Fruit fly (Drosophila melanogaster) whole organism, embryonic: ENCODE measurements around the gene Pss.

Experiments used
- BtbVII ChIP-seq: fragments of 200-800 bp; sonication (Bioruptor generic); optimal IDR thresholded peaks from 3 replicates; lab custom pipeline; 2017; ENCODE audit warnings: missing biosample characterization, mild to moderate bottlenecking, missing genetic modification characterization
- CG10366 ChIP-seq: fragments of 200-800 bp; sonication (Bioruptor generic); IDR thresholded peaks from 2 replicates; pipeline ENCODE4 v1.3.6; 2022; ENCODE audit warnings: missing biosample characterization, missing genetic modification characterization
- CG10565 ChIP-seq: fragments of 200-800 bp; sonication (Bioruptor generic); optimal IDR thresholded peaks from 3 replicates; lab custom pipeline; 2016; ENCODE audit warnings: missing biosample characterization, mild to moderate bottlenecking, missing genetic modification characterization
- CG12155 ChIP-seq: fragments of 200-800 bp; sonication (Bioruptor generic); optimal IDR thresholded peaks from 3 replicates; lab custom pipeline; 2016; ENCODE audit warnings: missing biosample characterization, missing genetic modification characterization
- CG12659 ChIP-seq: fragments of 200-800 bp; sonication (Bioruptor generic); optimal IDR thresholded peaks from 3 replicates; lab custom pipeline; 2017; ENCODE audit warnings: mild to moderate bottlenecking, missing biosample characterization, missing genetic modification reagents, missing genetic modification characterization
- CG15479 ChIP-seq: fragments of 200-800 bp; sonication (Bioruptor generic); optimal IDR thresholded peaks from 3 replicates; lab custom pipeline; 2019; ENCODE audit warnings: missing biosample characterization, mild to moderate bottlenecking, missing genetic modification characterization, moderate library complexity
- CG1602 ChIP-seq: fragments of 200-800 bp; sonication (Bioruptor generic); optimal IDR thresholded peaks from 3 replicates; lab custom pipeline; 2016; ENCODE audit warnings: missing biosample characterization, missing genetic modification characterization
- CG17328 ChIP-seq: fragments of 200-800 bp; sonication (Bioruptor generic); IDR thresholded peaks from 2 replicates; pipeline ENCODE4 v1.3.6; 2022; ENCODE audit warnings: missing biosample characterization, missing genetic modification characterization
- CG1792 ChIP-seq: fragments of 200-800 bp; sonication (Bioruptor generic); optimal IDR thresholded peaks from 2 replicates; lab custom pipeline; 2016; ENCODE audit warnings: missing biosample characterization, missing genetic modification characterization
- CG31224 ChIP-seq: fragments of 200-800 bp; sonication (Bioruptor generic); IDR thresholded peaks from 2 replicates; pipeline ENCODE4 v1.3.6; 2022; ENCODE audit warnings: missing biosample characterization, missing genetic modification characterization
- CG31365 ChIP-seq: fragments of 200-800 bp; sonication (Bioruptor generic); optimal IDR thresholded peaks from 2 replicates; lab custom pipeline; 2018; ENCODE audit warnings: missing biosample characterization, mild to moderate bottlenecking, missing genetic modification characterization
- CG32532 ChIP-seq: fragments of 200-800 bp; sonication (Bioruptor generic); IDR thresholded peaks from 2 replicates; pipeline ENCODE4 v1.3.6; 2022; ENCODE audit warnings: missing biosample characterization, missing genetic modification characterization
- CG33557 ChIP-seq: fragments of 200-800 bp; sonication (Bioruptor generic); optimal IDR thresholded peaks from 2 replicates; lab custom pipeline; 2019; ENCODE audit warnings: missing biosample characterization, mild to moderate bottlenecking, missing genetic modification characterization, moderate library complexity
- CG34224 ChIP-seq: fragments of 200-800 bp; sonication (Bioruptor generic); IDR thresholded peaks from 3 replicates; pipeline ENCODE4 v1.3.6; 2022; ENCODE audit warnings: missing biosample characterization, missing genetic modification characterization; ENCODE audit not compliant: partially characterized antibody
- CG34376 ChIP-seq: fragments of 200-800 bp; sonication (Bioruptor generic); optimal IDR thresholded peaks from 2 replicates; lab custom pipeline; 2018; ENCODE audit warnings: missing biosample characterization, mild to moderate bottlenecking, missing genetic modification characterization
- CG4617 ChIP-seq: fragments of 200-800 bp; sonication (Bioruptor generic); optimal IDR thresholded peaks from 3 replicates; lab custom pipeline; 2016; ENCODE audit warnings: missing biosample characterization, missing genetic modification characterization, borderline replicate concordance
- CG5180 ChIP-seq: fragments of 200-800 bp; sonication (Bioruptor generic); optimal IDR thresholded peaks from 3 replicates; lab custom pipeline; 2017; ENCODE audit warnings: missing biosample characterization, missing genetic modification characterization, mild to moderate bottlenecking, moderate library complexity, missing genetic modification reagents
- CG7963 ChIP-seq: fragments of 200-800 bp; sonication (Bioruptor generic); IDR thresholded peaks from 3 replicates; pipeline ENCODE4 v1.3.6; 2022; ENCODE audit warnings: missing biosample characterization, missing genetic modification characterization; ENCODE audit not compliant: partially characterized antibody
- CG8089 ChIP-seq: fragments of 200-800 bp; sonication (Bioruptor generic); optimal IDR thresholded peaks from 3 replicates; lab custom pipeline; 2016; ENCODE audit warnings: missing biosample characterization, missing genetic modification characterization
- CG8359 ChIP-seq: fragments of 200-800 bp; sonication (Bioruptor generic); optimal IDR thresholded peaks from 2 replicates; lab custom pipeline; 2017; ENCODE audit warnings: missing biosample characterization, mild to moderate bottlenecking, missing genetic modification characterization, borderline replicate concordance
- CG9932 ChIP-seq: fragments of 200-800 bp; sonication (Bioruptor generic); IDR thresholded peaks from 2 replicates; pipeline ENCODE4 v1.3.6; 2022; ENCODE audit warnings: missing biosample characterization, missing genetic modification characterization
- CrebB ChIP-seq: fragments of 200-800 bp; sonication (Bioruptor generic); optimal IDR thresholded peaks from 3 replicates; lab custom pipeline; 2018; ENCODE audit warnings: missing biosample characterization, mild to moderate bottlenecking, missing genetic modification characterization
- Dip3 ChIP-seq: fragments of 200-800 bp; sonication (Bioruptor generic); optimal IDR thresholded peaks from 3 replicates; lab custom pipeline; 2016; ENCODE audit warnings: missing biosample characterization, missing genetic modification characterization
- GATAe ChIP-seq: fragments of 200-800 bp; sonication (Bioruptor generic); conservative IDR thresholded peaks from 2 replicates; pipeline ENCODE4 v1.3.6; 2022; ENCODE audit warnings: missing biosample characterization, missing genetic modification characterization
- Hsf ChIP-seq: fragments of 200-800 bp; sonication (Bioruptor generic); optimal IDR thresholded peaks from 3 replicates; lab custom pipeline; 2016; ENCODE audit warnings: missing biosample characterization, missing genetic modification characterization
- Myb ChIP-seq: fragments of 200-800 bp; sonication (Bioruptor generic); optimal IDR thresholded peaks from 2 replicates; lab custom pipeline; 2016; ENCODE audit warnings: missing biosample characterization, missing genetic modification characterization
- NC2β ChIP-seq: fragments of 200-800 bp; sonication (Bioruptor generic); optimal IDR thresholded peaks from 2 replicates; lab custom pipeline; 2016; ENCODE audit warnings: missing biosample characterization, missing genetic modification characterization
- Nf-YC ChIP-seq: fragments of 200-800 bp; optimal IDR thresholded peaks from 3 replicates; lab custom pipeline; 2019; ENCODE audit warnings: missing biosample characterization, mild to moderate bottlenecking, missing genetic modification characterization, moderate library complexity
- Oaz ChIP-seq: fragments of 200-800 bp; sonication (Bioruptor generic); IDR thresholded peaks from 2 replicates; pipeline ENCODE4 v1.3.6; 2022; ENCODE audit warnings: missing biosample characterization, missing genetic modification characterization
- PHDP ChIP-seq: fragments of 200-800 bp; sonication (Bioruptor generic); optimal IDR thresholded peaks from 3 replicates; lab custom pipeline; 2018; ENCODE audit warnings: missing biosample characterization, mild to moderate bottlenecking, missing genetic modification characterization, moderate library complexity
- Six4 ChIP-seq: fragments of 200-800 bp; sonication (Bioruptor generic); optimal IDR thresholded peaks from 2 replicates; lab custom pipeline; 2016; ENCODE audit warnings: missing biosample characterization, missing genetic modification characterization
- ase ChIP-seq: fragments of 200-800 bp; sonication (Bioruptor generic); IDR thresholded peaks from 3 replicates; pipeline ENCODE4 v1.3.6; 2022; ENCODE audit warnings: missing biosample characterization, missing genetic modification characterization
- ash1 ChIP-seq: fragments of 200-800 bp; sonication (Bioruptor generic); optimal IDR thresholded peaks from 2 replicates; lab custom pipeline; 2018; ENCODE audit warnings: missing biosample characterization, mild to moderate bottlenecking, missing genetic modification characterization
- bigmax ChIP-seq: fragments of 200-800 bp; sonication (Bioruptor generic); optimal IDR thresholded peaks from 2 replicates; lab custom pipeline; 2018; ENCODE audit warnings: missing biosample characterization, mild to moderate bottlenecking, missing genetic modification characterization
- cg ChIP-seq: fragments of 200-800 bp; sonication (Bioruptor generic); optimal IDR thresholded peaks from 3 replicates; lab custom pipeline; 2019; ENCODE audit warnings: missing biosample characterization, mild to moderate bottlenecking, missing genetic modification characterization, moderate library complexity
- cwo ChIP-seq: fragments of 200-800 bp; sonication (Bioruptor generic); optimal IDR thresholded peaks from 3 replicates; lab custom pipeline; 2017; ENCODE audit warnings: missing biosample characterization, missing genetic modification characterization, mild to moderate bottlenecking, moderate library complexity, missing genetic modification reagents
- danr ChIP-seq: fragments of 200-800 bp; sonication (Bioruptor generic); IDR thresholded peaks from 2 replicates; pipeline ENCODE4 v1.3.6; 2022; ENCODE audit warnings: missing biosample characterization, missing genetic modification characterization
- fu2 ChIP-seq: fragments of 200-800 bp; sonication (Bioruptor generic); optimal IDR thresholded peaks from 2 replicates; lab custom pipeline; 2016; ENCODE audit warnings: missing biosample characterization, missing genetic modification characterization
- ind ChIP-seq: fragments of 200-800 bp; sonication (Bioruptor generic); optimal IDR thresholded peaks from 3 replicates; lab custom pipeline; 2016; ENCODE audit warnings: missing biosample characterization, missing genetic modification characterization
- insv ChIP-seq, 2 experiments: fragments of 200-800 bp; sonication (Bioruptor generic); optimal IDR thresholded peaks; 3 replicates each; lab custom pipeline; 2016 to 2018; ENCODE audit warnings: missing biosample characterization in 2 of 2, missing genetic modification characterization in 2 of 2
- jing ChIP-seq: fragments of 200-800 bp; sonication (Bioruptor generic); optimal IDR thresholded peaks from 2 replicates; lab custom pipeline; 2018; ENCODE audit warnings: missing biosample characterization, mild to moderate bottlenecking, missing genetic modification characterization
- knrl ChIP-seq: fragments of 200-800 bp; sonication (Bioruptor generic); IDR thresholded peaks from 3 replicates; pipeline ENCODE4 v1.3.6; 2022; ENCODE audit warnings: missing biosample characterization, missing genetic modification characterization; ENCODE audit not compliant: partially characterized antibody
- nmo ChIP-seq: fragments of 200-800 bp; sonication (Bioruptor generic); optimal IDR thresholded peaks from 2 replicates; lab custom pipeline; 2018; ENCODE audit warnings: missing biosample characterization, mild to moderate bottlenecking, missing genetic modification characterization, moderate library complexity
- repo ChIP-seq: fragments of 200-800 bp; sonication (Bioruptor generic); optimal IDR thresholded peaks from 2 replicates; lab custom pipeline; 2016; ENCODE audit warnings: missing biosample characterization, missing genetic modification characterization
- run ChIP-seq: fragments of 200-800 bp; sonication (Bioruptor generic); optimal IDR thresholded peaks from 3 replicates; lab custom pipeline; 2018; ENCODE audit warnings: missing biosample characterization, mild to moderate bottlenecking, missing genetic modification characterization
- salm ChIP-seq: fragments of 200-800 bp; sonication (Bioruptor generic); optimal IDR thresholded peaks from 2 replicates; lab custom pipeline; 2018; ENCODE audit warnings: missing biosample characterization, mild to moderate bottlenecking, missing genetic modification characterization
- sna ChIP-seq: fragments of 200-800 bp; sonication (Bioruptor generic); IDR thresholded peaks from 2 replicates; pipeline ENCODE4 v1.3.6; 2022; ENCODE audit warnings: missing biosample characterization, missing genetic modification characterization; ENCODE audit not compliant: partially characterized antibody
- sr ChIP-seq: fragments of 200-800 bp; sonication (Bioruptor generic); IDR thresholded peaks from 3 replicates; pipeline ENCODE4 v1.3.6; 2022; ENCODE audit warnings: missing biosample characterization, missing genetic modification characterization
- yki ChIP-seq: fragments of >200 bp; optimal IDR thresholded peaks from 3 replicates; lab custom pipeline; 2018

The Pss gene

dm6 chr3L:20493417-20494261 lies 32.3 kb downstream of the Pss start (continued):
- peak; percentile 77 for TF ChIP-seq CG10366 (GFP tag; lab: Robert Waterston, UW)
- TF ChIP-seq CrebB = peak; percentile 28
- TF ChIP-seq CG12155 = peak; percentile 72
- TF ChIP-seq CG33557 (GFP tag; lab: Kevin White, UChicago) = peak; percentile 30
- TF ChIP-seq CG32532 = peak; percentile 85
- no peak for TF ChIP-seq ash1 (GFP tag; lab: Kevin White, UChicago)
- no peak for TF ChIP-seq knrl (GFP tag; lab: Robert Waterston, UW)
- peak; percentile 47 for TF ChIP-seq Oaz (GFP tag; lab: Robert Waterston, UW)
- TF ChIP-seq CG12659 (GFP tag; lab: Kevin White, UChicago) = peak; percentile 69
- TF ChIP-seq repo (GFP tag; lab: Kevin White, UChicago) = no peak
- TF ChIP-seq CG34376 (GFP tag; lab: Kevin White, UChicago) = peak; percentile 10
- TF ChIP-seq Nf-YC (tag; lab: Kevin White, UChicago) = peak; percentile 35
- no peak for TF ChIP-seq CG10565 (GFP tag; lab: Kevin White, UChicago)
- TF ChIP-seq nmo (GFP tag; lab: Kevin White, UChicago) = peak; percentile 76
- TF ChIP-seq run (tag; lab: Kevin White, UChicago) = peak; percentile 57
- peak; percentile 72 for TF ChIP-seq cwo (GFP tag; lab: Kevin White, UChicago)
- TF ChIP-seq Six4 = peak; percentile 44
- no peak for TF ChIP-seq NC2β (GFP tag; lab: Kevin White, UChicago)
- no peak for TF ChIP-seq sna (GFP tag; lab: Robert Waterston, UW)
- TF ChIP-seq Dip3 (GFP tag; lab: Kevin White, UChicago) = peak; percentile 67
- peak; percentile 96 for TF ChIP-seq sr (GFP tag; lab: Robert Waterston, UW)
- no peak for TF ChIP-seq CG8089 (GFP tag; lab: Kevin White, UChicago)
- TF ChIP-seq insv (GFP tag; optimal IDR thresholded peaks at IDR 0.05; lab: Kevin White, UChicago) = no peak
- TF ChIP-seq ind (GFP tag; lab: Kevin White, UChicago) = peak; percentile 67
- peak; percentile 13 for TF ChIP-seq CG1602 (GFP tag; lab: Kevin White, UChicago)
- peak; percentile 69 for TF ChIP-seq salm (tag; lab: Kevin White, UChicago)
- peak; percentile 13 for TF ChIP-seq CG1792 (GFP tag; lab: Kevin White, UChicago)
- TF ChIP-seq jing (GFP tag; lab: Kevin White, UChicago) = no peak
- peak; percentile 62 for TF ChIP-seq Hsf (GFP tag; lab: Kevin White, UChicago)
- TF ChIP-seq CG31365 (tag; lab: Kevin White, UChicago) = peak; percentile 0
- no peak for TF ChIP-seq CG7963 (GFP tag; lab: Robert Waterston, UW)
- peak; percentile 23 for TF ChIP-seq CG4617 (GFP tag; lab: Kevin White, UChicago)
- peak; percentile 77 for TF ChIP-seq CG9932 (GFP tag; lab: Robert Waterston, UW)
- peak; percentile 74 for TF ChIP-seq CG17328 (GFP tag; lab: Robert Waterston, UW)
- 0 out of 2 replicates have a peak, but pooled peaks have one; percentile 27 for TF ChIP-seq GATAe
- TF ChIP-seq CG31224 = peak; percentile 77
- TF ChIP-seq CG15479 = peak; percentile 69
- TF ChIP-seq BtbVII = peak; percentile 48
- TF ChIP-seq bigmax = no peak
- TF ChIP-seq fu2 = peak; percentile 36
- TF ChIP-seq ase (GFP tag; lab: Robert Waterston, UW) = peak; percentile 69; the same call in 2 of the 3 replicates
- TF ChIP-seq yki = no peak
- TF ChIP-seq danr (GFP tag; lab: Robert Waterston, UW) = peak; percentile 68; the same call in 1 of the 2 replicates
- no peak for TF ChIP-seq CG34224 (GFP tag; lab: Robert Waterston, UW)
- peak; percentile 85 for TF ChIP-seq PHDP
- TF ChIP-seq CG5180 (GFP tag; lab: Kevin White, UChicago) = peak; percentile 18
- TF ChIP-seq Myb (GFP tag; lab: Kevin White, UChicago) = peak; percentile 12
- TF ChIP-seq CG8359 (GFP tag; lab: Kevin White, UChicago) = no peak
- peak; percentile 29 for TF ChIP-seq cg
